Fruit fly (Drosophila melanogaster): Measurements from ENCODE around the gene CG9483.

DNA sequence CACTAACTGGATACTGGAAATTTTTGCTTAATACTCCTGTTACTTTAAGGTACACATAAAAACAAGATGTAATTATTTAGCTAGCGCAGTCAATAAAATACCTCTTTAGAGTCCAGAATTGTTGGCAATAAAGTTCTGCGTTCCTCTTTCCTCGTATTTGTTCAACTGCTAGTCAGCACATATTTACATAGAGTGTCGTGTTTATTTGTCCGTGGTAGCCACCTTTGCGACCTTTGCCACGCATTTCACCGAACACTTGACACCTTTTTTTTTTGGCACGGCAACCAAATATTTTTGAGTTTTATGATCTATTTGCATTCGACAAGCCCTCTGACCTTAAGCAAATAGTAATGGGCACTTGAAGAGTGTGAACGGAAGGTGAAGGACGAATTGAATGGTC lies 20.6 kb upstream of the CG9483 start:
- TF ChIP-seq pan (optimal IDR thresholded peaks at IDR 0.05) (no peak), Dll (optimal IDR thresholded peaks at IDR 0.05) (no peak), psq (optimal IDR thresholded peaks at IDR 0.05) (no peak), usp (GFP tag; optimal IDR thresholded peaks at IDR 0.05) (no peak)

Data from whole organism.